Fruit fly (Drosophila melanogaster) whole organism, pupa: ENCODE measurements around the gene CG15336.

Experiments used
- CG14655 ChIP-seq: fragments of 200-800 bp; sonication (Bioruptor generic); optimal IDR thresholded peaks from 3 replicates; lab custom pipeline; 2017; ENCODE audit warnings: mild to moderate bottlenecking, missing biosample characterization, missing genetic modification reagents, missing genetic modification characterization
- CG9948 ChIP-seq: fragments of 200-800 bp; sonication (Bioruptor generic); optimal IDR thresholded peaks from 2 replicates; lab custom pipeline; 2018; ENCODE audit warnings: missing biosample characterization, mild to moderate bottlenecking, missing genetic modification characterization, moderate library complexity
- D1 ChIP-seq: fragments of 200-800 bp; sonication (Bioruptor generic); optimal IDR thresholded peaks from 2 replicates; lab custom pipeline; 2018; ENCODE audit warnings: missing biosample characterization, mild to moderate bottlenecking, missing genetic modification characterization, moderate library complexity
- Pif1A ChIP-seq: fragments of 200-800 bp; sonication (Bioruptor generic); optimal IDR thresholded peaks from 3 replicates; lab custom pipeline; 2016; ENCODE audit warnings: missing biosample characterization, missing genetic modification characterization

- no peak for TF ChIP-seq CG14655 (GFP tag; lab: Kevin White, UChicago)
- TF ChIP-seq CG9948 (tag; lab: Kevin White, UChicago) = no peak
- TF ChIP-seq D1 (tag; lab: Kevin White, UChicago) = no peak
- TF ChIP-seq Pif1A (GFP tag; lab: Kevin White, UChicago) = no peak
Observed at dm6 chrX:8178989-8179388, 31.2 kb downstream of the CG15336 start.
